Fruit fly (Drosophila melanogaster) whole organism, embryonic: ENCODE measurements around the gene mask.

Experiments
- Bgb ChIP-seq: fragments of 200-800 bp; sonication (Bioruptor generic); IDR thresholded peaks from 2 replicates; pipeline ENCODE4 v1.3.6; 2022; ENCODE audit warnings: missing biosample characterization, missing genetic modification characterization; ENCODE audit not compliant: partially characterized antibody
- CG10431 ChIP-seq: fragments of 200-800 bp; sonication (Bioruptor generic); optimal IDR thresholded peaks from 3 replicates; lab custom pipeline; 2018; ENCODE audit warnings: missing biosample characterization, mild to moderate bottlenecking, missing genetic modification characterization
- CG11560 ChIP-seq: fragments of 200-800 bp; sonication (Bioruptor generic); IDR thresholded peaks from 3 replicates; pipeline ENCODE4 v1.3.6; 2022; ENCODE audit warnings: missing biosample characterization, missing genetic modification characterization
- CG12769 ChIP-seq: fragments of 200-800 bp; sonication (Bioruptor generic); optimal IDR thresholded peaks from 2 replicates; lab custom pipeline; 2019; ENCODE audit warnings: missing biosample characterization, mild to moderate bottlenecking, missing genetic modification characterization, moderate library complexity
- CG12942 ChIP-seq: fragments of 200-800 bp; sonication (Bioruptor generic); optimal IDR thresholded peaks from 3 replicates; lab custom pipeline; 2016; ENCODE audit warnings: missing biosample characterization, missing genetic modification characterization
- CG15601 ChIP-seq: fragments of 200-800 bp; sonication (Bioruptor generic); optimal IDR thresholded peaks from 3 replicates; lab custom pipeline; 2019; ENCODE audit warnings: missing biosample characterization, mild to moderate bottlenecking, missing genetic modification characterization, moderate library complexity
- CG1602 ChIP-seq: fragments of 200-800 bp; sonication (Bioruptor generic); optimal IDR thresholded peaks from 3 replicates; lab custom pipeline; 2016; ENCODE audit warnings: missing biosample characterization, missing genetic modification characterization
- CG17186 ChIP-seq: fragments of 200-800 bp; sonication (Bioruptor generic); optimal IDR thresholded peaks from 3 replicates; lab custom pipeline; 2017; ENCODE audit warnings: missing biosample characterization, missing genetic modification reagents, missing genetic modification characterization
- CG17328 ChIP-seq: fragments of 200-800 bp; sonication (Bioruptor generic); IDR thresholded peaks from 2 replicates; pipeline ENCODE4 v1.3.6; 2022; ENCODE audit warnings: missing biosample characterization, missing genetic modification characterization
- CG18011 ChIP-seq: fragments of 200-800 bp; sonication (Bioruptor generic); optimal IDR thresholded peaks from 2 replicates; lab custom pipeline; 2017; ENCODE audit warnings: missing biosample characterization, missing genetic modification characterization, mild to moderate bottlenecking, moderate library complexity, missing genotype
- CG2116 ChIP-seq: fragments of 200-800 bp; sonication (Bioruptor generic); optimal IDR thresholded peaks from 3 replicates; lab custom pipeline; 2018; ENCODE audit warnings: missing biosample characterization, mild to moderate bottlenecking, missing genetic modification characterization
- CG2712 ChIP-seq: fragments of 200-800 bp; optimal IDR thresholded peaks from 3 replicates; lab custom pipeline; 2019; ENCODE audit warnings: missing biosample characterization, mild to moderate bottlenecking, missing genetic modification characterization, moderate library complexity
- CG2875 ChIP-seq: fragments of 200-800 bp; sonication (Bioruptor generic); optimal IDR thresholded peaks from 2 replicates; lab custom pipeline; 2017; ENCODE audit warnings: missing biosample characterization, mild to moderate bottlenecking, missing genetic modification characterization, missing genetic modification reagents
- CG30431 ChIP-seq: fragments of 200-800 bp; sonication (Bioruptor generic); optimal IDR thresholded peaks from 2 replicates; lab custom pipeline; 2017; ENCODE audit warnings: missing biosample characterization, missing genetic modification characterization
- CG32772 ChIP-seq: fragments of 200-800 bp; sonication (Bioruptor generic); IDR thresholded peaks from 2 replicates; pipeline ENCODE4 v1.3.6; 2022; ENCODE audit warnings: missing biosample characterization, missing genetic modification characterization
- CG7987 ChIP-seq: fragments of 200-800 bp; sonication (Bioruptor generic); optimal IDR thresholded peaks from 2 replicates; lab custom pipeline; 2018; ENCODE audit warnings: missing biosample characterization, mild to moderate bottlenecking, missing genetic modification characterization, moderate library complexity
- CG8765 ChIP-seq: fragments of 200-800 bp; sonication (Bioruptor generic); IDR thresholded peaks from 2 replicates; pipeline ENCODE4 v1.3.6; 2022; ENCODE audit warnings: missing biosample characterization, missing genetic modification characterization
- CG9437 ChIP-seq: fragments of 200-800 bp; sonication (Bioruptor generic); optimal IDR thresholded peaks from 2 replicates; lab custom pipeline; 2018; ENCODE audit warnings: missing biosample characterization, mild to moderate bottlenecking, missing genetic modification characterization
- CoRest ChIP-seq: fragments of 200-800 bp; sonication (Bioruptor generic); optimal IDR thresholded peaks from 3 replicates; lab custom pipeline; 2018; ENCODE audit warnings: missing biosample characterization, mild to moderate bottlenecking, missing genetic modification characterization, moderate library complexity
- CrebB ChIP-seq: fragments of 200-800 bp; sonication (Bioruptor generic); optimal IDR thresholded peaks from 3 replicates; lab custom pipeline; 2018; ENCODE audit warnings: missing biosample characterization, mild to moderate bottlenecking, missing genetic modification characterization
- D ChIP-seq, 2 experiments: fragments of 200-800 bp in 1 of 2; fragments of >200 bp in 1 of 2; sonication (Bioruptor generic) in 1 of 2; optimal IDR thresholded peaks; 2 replicates in 1 of 2; 3 replicates in 1 of 2; lab custom pipeline; 2017; ENCODE audit warnings: mild to moderate bottlenecking in 1 of 2, missing biosample characterization in 1 of 2, missing genetic modification characterization in 1 of 2, missing genetic modification reagents in 1 of 2
- Deaf1 ChIP-seq: fragments of 200-800 bp; optimal IDR thresholded peaks from 3 replicates; lab custom pipeline; 2019; ENCODE audit warnings: missing biosample characterization, mild to moderate bottlenecking, missing genetic modification characterization, moderate library complexity
- Hmr ChIP-seq: fragments of 200-800 bp; sonication (Bioruptor generic); optimal IDR thresholded peaks from 3 replicates; lab custom pipeline; 2017; ENCODE audit warnings: mild to moderate bottlenecking, missing biosample characterization, missing genetic modification reagents, missing genetic modification characterization
- NC2β ChIP-seq: fragments of 200-800 bp; sonication (Bioruptor generic); optimal IDR thresholded peaks from 2 replicates; lab custom pipeline; 2016; ENCODE audit warnings: missing biosample characterization, missing genetic modification characterization
- NFAT ChIP-seq: fragments of 200-800 bp; sonication (Bioruptor generic); IDR thresholded peaks from 2 replicates; pipeline ENCODE4 v1.3.6; 2022; ENCODE audit warnings: missing biosample characterization, missing genetic modification characterization
- Optix ChIP-seq: fragments of 200-800 bp; sonication (Bioruptor generic); IDR thresholded peaks from 3 replicates; pipeline ENCODE4 v1.3.6; 2022; ENCODE audit warnings: missing biosample characterization, missing genetic modification characterization
- Ptx1 ChIP-seq: fragments of 200-800 bp; sonication (Bioruptor generic); IDR thresholded peaks from 2 replicates; pipeline ENCODE4 v1.3.6; 2022; ENCODE audit warnings: missing biosample characterization, missing genetic modification characterization
- Ravus ChIP-seq: fragments of 200-800 bp; sonication (Bioruptor generic); IDR thresholded peaks from 2 replicates; pipeline ENCODE4 v1.3.6; 2022; ENCODE audit warnings: missing biosample characterization, missing genetic modification characterization
- Rx ChIP-seq: fragments of 200-800 bp; sonication (Bioruptor generic); IDR thresholded peaks from 2 replicates; pipeline ENCODE4 v1.3.6; 2022; ENCODE audit warnings: missing biosample characterization, missing genetic modification characterization
- TFAM ChIP-seq: fragments of 200-800 bp; sonication (Bioruptor generic); optimal IDR thresholded peaks from 2 replicates; lab custom pipeline; 2017; ENCODE audit warnings: missing biosample characterization, missing genetic modification characterization, inconsistent platforms
- Usf ChIP-seq: fragments of 200-800 bp; sonication (Bioruptor generic); optimal IDR thresholded peaks from 2 replicates; lab custom pipeline; 2017; ENCODE audit warnings: missing genotype, missing biosample characterization, missing genetic modification characterization
- ase ChIP-seq: fragments of 200-800 bp; sonication (Bioruptor generic); IDR thresholded peaks from 3 replicates; pipeline ENCODE4 v1.3.6; 2022; ENCODE audit warnings: missing biosample characterization, missing genetic modification characterization
- ash1 ChIP-seq: fragments of 200-800 bp; sonication (Bioruptor generic); optimal IDR thresholded peaks from 2 replicates; lab custom pipeline; 2018; ENCODE audit warnings: missing biosample characterization, mild to moderate bottlenecking, missing genetic modification characterization
- cas ChIP-seq: fragments of 200-800 bp; sonication (Bioruptor generic); IDR thresholded peaks from 2 replicates; pipeline ENCODE4 v1.3.6; 2022; ENCODE audit warnings: missing biosample characterization, missing genetic modification characterization
- dimm ChIP-seq: fragments of 200-800 bp; sonication (Bioruptor generic); IDR thresholded peaks from 2 replicates; pipeline ENCODE4 v1.3.6; 2022; ENCODE audit warnings: missing biosample characterization, missing genetic modification characterization
- ems ChIP-seq: fragments of 200-800 bp; sonication (Bioruptor generic); optimal IDR thresholded peaks from 3 replicates; lab custom pipeline; 2016; ENCODE audit warnings: missing biosample characterization, missing genetic modification characterization
- fd64A ChIP-seq: fragments of 200-800 bp; sonication (Bioruptor generic); optimal IDR thresholded peaks from 3 replicates; lab custom pipeline; 2018; ENCODE audit warnings: missing biosample characterization, mild to moderate bottlenecking, missing genetic modification characterization
- grau ChIP-seq: fragments of 200-800 bp; optimal IDR thresholded peaks from 3 replicates; lab custom pipeline; 2019; ENCODE audit warnings: missing biosample characterization, mild to moderate bottlenecking, missing genetic modification characterization, moderate library complexity
- grn ChIP-seq: fragments of 200-800 bp; sonication (Bioruptor generic); optimal IDR thresholded peaks from 3 replicates; lab custom pipeline; 2017; ENCODE audit warnings: missing biosample characterization, missing genetic modification characterization
- gsb-n ChIP-seq: fragments of 200-800 bp; sonication (Bioruptor generic); optimal IDR thresholded peaks from 3 replicates; lab custom pipeline; 2018; ENCODE audit warnings: missing biosample characterization, mild to moderate bottlenecking, missing genetic modification characterization
- hkb ChIP-seq, 2 experiments: fragments of 200-800 bp in 1 of 2; fragments of >200 bp in 1 of 2; sonication (Bioruptor generic) in 1 of 2; IDR thresholded peaks in 1 of 2; optimal IDR thresholded peaks in 1 of 2; 2 replicates each; pipeline versions ENCODE4 v1.3.6 to Lab custom; 2017 to 2022; ENCODE audit warnings: missing biosample characterization in 1 of 2, missing genetic modification characterization in 1 of 2
- hth ChIP-seq: fragments of >200 bp; optimal IDR thresholded peaks from 2 replicates; lab custom pipeline; 2017; ENCODE audit warnings: inconsistent platforms
- repo ChIP-seq: fragments of 200-800 bp; sonication (Bioruptor generic); optimal IDR thresholded peaks from 2 replicates; lab custom pipeline; 2016; ENCODE audit warnings: missing biosample characterization, missing genetic modification characterization
- salm ChIP-seq: fragments of 200-800 bp; sonication (Bioruptor generic); optimal IDR thresholded peaks from 2 replicates; lab custom pipeline; 2018; ENCODE audit warnings: missing biosample characterization, mild to moderate bottlenecking, missing genetic modification characterization
- sens-2 ChIP-seq: fragments of 200-800 bp; sonication (Bioruptor generic); IDR thresholded peaks from 2 replicates; pipeline ENCODE4 v1.3.6; 2022; ENCODE audit warnings: missing biosample characterization, missing genetic modification characterization
- slou ChIP-seq: fragments of 200-800 bp; sonication (Bioruptor generic); optimal IDR thresholded peaks from 3 replicates; lab custom pipeline; 2016; ENCODE audit warnings: missing biosample characterization, missing genetic modification characterization
- sob ChIP-seq: fragments of 200-800 bp; sonication (Bioruptor generic); IDR thresholded peaks from 2 replicates; pipeline ENCODE4 v1.3.6; 2022; ENCODE audit warnings: missing biosample characterization, missing genetic modification characterization
- sqz ChIP-seq: fragments of 200-800 bp; sonication (Bioruptor generic); optimal IDR thresholded peaks from 3 replicates; lab custom pipeline; 2018; ENCODE audit warnings: missing biosample characterization, mild to moderate bottlenecking, missing genetic modification characterization

mask gene

dm6 chr3R:24295556-24296465 lies 65.4 kb downstream of the mask start (continued):
- peak; percentile 90 for TF ChIP-seq CG12769 (tag; lab: Kevin White, UChicago)
- peak; percentile 41; the same call in 1 of the 2 replicates for TF ChIP-seq dimm (GFP tag; lab: Robert Waterston, UW)
- no peak for TF ChIP-seq fd64A (GFP tag; lab: Kevin White, UChicago)
- TF ChIP-seq NFAT (GFP tag; lab: Robert Waterston, UW) = peak; percentile 74; the same call in 1 of the 2 replicates
- peak; percentile 60 for TF ChIP-seq CG15601 (tag; lab: Kevin White, UChicago)
- TF ChIP-seq Bgb (GFP tag; lab: Robert Waterston, UW) = no peak
- peak; percentile 76 for TF ChIP-seq CG1602 (GFP tag; lab: Kevin White, UChicago)
- TF ChIP-seq repo (GFP tag; lab: Kevin White, UChicago) = peak; percentile 48
- peak; percentile 63 for TF ChIP-seq CG7987 (GFP tag; lab: Kevin White, UChicago)
- peak; percentile 52 for TF ChIP-seq CG18011 (GFP tag; lab: Kevin White, UChicago)
- no peak for TF ChIP-seq hkb (optimal IDR thresholded peaks at IDR 0.05; lab: Kevin White, UChicago)
- TF ChIP-seq hkb (GFP tag; IDR thresholded peaks at IDR 0.05; lab: Robert Waterston, UW) = peak; percentile 87
- peak; percentile 58 for TF ChIP-seq CG12942
- peak; percentile 66 for TF ChIP-seq CG2875 (GFP tag; lab: Kevin White, UChicago)
- no peak for TF ChIP-seq CG17186 (GFP tag; lab: Kevin White, UChicago)
- peak; percentile 80 for TF ChIP-seq sob (GFP tag; lab: Robert Waterston, UW)
- TF ChIP-seq CrebB (tag; lab: Kevin White, UChicago) = peak; percentile 65
- TF ChIP-seq slou (GFP tag; lab: Kevin White, UChicago) = peak; percentile 41
- peak; percentile 49 for TF ChIP-seq CG9437 (GFP tag; lab: Kevin White, UChicago)
- peak; percentile 47 for TF ChIP-seq salm (tag; lab: Kevin White, UChicago)
- TF ChIP-seq CG17328 (GFP tag; lab: Robert Waterston, UW) = peak; percentile 87
- peak; percentile 85 for TF ChIP-seq Ptx1
- no peak for TF ChIP-seq CG10431 (GFP tag; lab: Kevin White, UChicago)
- TF ChIP-seq gsb-n (tag; lab: Kevin White, UChicago) = peak; percentile 79
- peak; percentile 36 for TF ChIP-seq CG2116
- peak; percentile 54 for TF ChIP-seq NC2β
- TF ChIP-seq cas (GFP tag; lab: Robert Waterston, UW) = peak; percentile 65
- TF ChIP-seq Deaf1 (tag; lab: Kevin White, UChicago) = peak; percentile 38
- 0 out of 3 replicates have a peak, but pooled peaks have one; percentile 52 for TF ChIP-seq CG11560 (tag; lab: Robert Waterston, UW)
- TF ChIP-seq Optix (GFP tag; lab: Robert Waterston, UW) = peak; percentile 58
- TF ChIP-seq CG2712 (tag; lab: Kevin White, UChicago) = peak; percentile 85
- TF ChIP-seq CG30431 (GFP tag; lab: Kevin White, UChicago) = peak; percentile 81
- no peak for TF ChIP-seq hth (lab: Kevin White, UChicago)
- TF ChIP-seq Usf = peak; percentile 58
- TF ChIP-seq CG8765 (GFP tag; lab: Robert Waterston, UW) = peak; percentile 79
- TF ChIP-seq Ravus (GFP tag; lab: Robert Waterston, UW) = no peak; the same call in none of the 2 replicates
- TF ChIP-seq D (optimal IDR thresholded peaks at IDR 0.05; lab: Kevin White, UChicago) = no peak
- peak; percentile 45 for TF ChIP-seq D (GFP tag; optimal IDR thresholded peaks at IDR 0.05; lab: Kevin White, UChicago)
- TF ChIP-seq TFAM (GFP tag; lab: Kevin White, UChicago) = peak; percentile 36
- peak; percentile 31 for TF ChIP-seq sqz (GFP tag; lab: Kevin White, UChicago)
- peak; percentile 17; the same call in 1 of the 2 replicates for TF ChIP-seq sens-2 (GFP tag; lab: Robert Waterston, UW)
- peak; percentile 85 for TF ChIP-seq CoRest (tag; lab: Kevin White, UChicago)
- peak; percentile 68; the same call in 2 of the 3 replicates for TF ChIP-seq ase (GFP tag; lab: Robert Waterston, UW)
- no peak for TF ChIP-seq grn
- TF ChIP-seq CG32772 (GFP tag; lab: Robert Waterston, UW) = peak; percentile 74
- TF ChIP-seq ash1 (GFP tag; lab: Kevin White, UChicago) = no peak
- TF ChIP-seq Rx (GFP tag; lab: Robert Waterston, UW) = peak; percentile 67
- peak; percentile 98 for TF ChIP-seq grau (tag; lab: Kevin White, UChicago)
- peak; percentile 78 for TF ChIP-seq Hmr (GFP tag; lab: Kevin White, UChicago)
- peak; percentile 53 for TF ChIP-seq ems (GFP tag; lab: Kevin White, UChicago)
